Worm (Caenorhabditis elegans): ENCODE results near the gene C25F9.15.

C25F9.15 gene

DNA sequence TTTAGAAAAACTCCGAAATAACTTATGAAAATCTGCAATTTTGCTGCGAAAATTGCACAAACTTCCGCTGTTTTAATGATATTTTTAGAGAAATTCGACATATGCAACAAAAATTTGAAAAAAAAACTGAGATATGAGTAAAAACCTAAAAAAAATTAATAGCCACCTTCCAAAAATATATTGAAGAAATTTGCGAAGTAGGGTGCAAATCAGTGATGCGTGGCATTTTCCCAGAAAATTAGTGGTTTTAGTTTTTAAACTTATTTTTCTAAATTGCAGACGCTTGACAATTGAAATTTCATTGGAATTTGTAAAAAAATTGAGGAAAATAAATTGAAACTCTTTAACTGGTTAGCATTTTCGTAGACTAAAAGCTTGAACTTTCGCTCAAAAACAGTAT is 19.1 kb upstream of the C25F9.15 start, which contains the start of gene C25F9.13:
TSS of gene C25F9.13 (minus strand) at position 101 of the 400 bp plus-strand sequence.
- TF ChIP-seq ceh-48 (tag; optimal IDR thresholded peaks at IDR 0.05): no peak
- TF ChIP-seq elt-2 (tag; optimal IDR thresholded peaks at IDR 0.05): no peak
- TF ChIP-seq pag-3 (tag; optimal IDR thresholded peaks at IDR 0.05; ENCODE audit: borderline replicate concordance): no peak
- no peak for TF ChIP-seq ceh-24 (tag; optimal IDR thresholded peaks at IDR 0.05)
- TF ChIP-seq T23F11.4 (GFP tag; optimal IDR thresholded peaks at IDR 0.05): no peak
- TF ChIP-seq pat-9 (tag; optimal IDR thresholded peaks at IDR 0.05): no peak
- TF ChIP-seq pqm-1 (tag; optimal IDR thresholded peaks at IDR 0.05): no peak
- no peak for TF ChIP-seq fkh-10 (GFP tag; optimal IDR thresholded peaks at IDR 0.05)
- TF ChIP-seq elt-4 (tag; optimal IDR thresholded peaks at IDR 0.05): no peak
- no peak for TF ChIP-seq hlh-8 (tag; optimal IDR thresholded peaks at IDR 0.05)
- no peak for TF ChIP-seq unc-86 (tag; optimal IDR thresholded peaks at IDR 0.05)

DNA sequence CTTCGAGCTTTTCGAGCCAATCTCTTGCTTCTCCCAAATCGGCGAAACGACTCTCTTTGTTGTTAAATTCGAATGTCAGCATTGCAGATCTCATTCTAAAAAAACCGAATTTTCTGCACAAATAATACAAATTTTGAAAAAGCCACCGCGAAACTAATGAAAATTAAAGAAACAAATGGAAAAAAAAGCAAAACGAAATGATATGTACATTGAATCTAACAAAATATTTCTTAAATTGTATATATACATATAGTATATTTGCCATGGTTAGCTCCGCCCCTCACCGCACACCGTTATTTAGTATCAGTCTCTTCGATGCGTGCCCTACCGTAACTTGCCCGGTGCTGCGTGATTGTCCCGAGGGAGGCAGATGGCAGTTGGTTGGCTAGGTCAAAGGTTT is 17.3 kb upstream of the C25F9.15 start, which contains the start of gene srw-86:
TSS of gene srw-86 (minus strand) at position 101 of the 400 bp plus-strand sequence.
- TF ChIP-seq lim-6 (tag; optimal IDR thresholded peaks at IDR 0.05): no peak
- no peak for TF ChIP-seq hlh-8 (tag; optimal IDR thresholded peaks at IDR 0.05)
- TF ChIP-seq pha-2 (tag; optimal IDR thresholded peaks at IDR 0.05): no peak
- TF ChIP-seq pag-3 (tag; optimal IDR thresholded peaks at IDR 0.05; ENCODE audit: borderline replicate concordance): no peak
- TF ChIP-seq pros-1 (tag; optimal IDR thresholded peaks at IDR 0.05): no peak
- TF ChIP-seq mec-3 (tag; optimal IDR thresholded peaks at IDR 0.05; ENCODE audit: borderline replicate concordance): no peak
- no peak for TF ChIP-seq C38D4.7 (GFP tag; optimal IDR thresholded peaks at IDR 0.05)
- TF ChIP-seq ceh-45 (GFP tag; IDR thresholded peaks at IDR 0.05): no peak
- no peak for TF ChIP-seq ztf-16 (tag; optimal IDR thresholded peaks at IDR 0.05)
- no peak for TF ChIP-seq zip-5 (tag; optimal IDR thresholded peaks at IDR 0.05)
- TF ChIP-seq ceh-31 (tag; optimal IDR thresholded peaks at IDR 0.05): no peak
- no peak for TF ChIP-seq nhr-232 (tag; optimal IDR thresholded peaks at IDR 0.05)
- TF ChIP-seq fkh-6 (tag; optimal IDR thresholded peaks at IDR 0.05): no peak
- TF ChIP-seq syd-9 (tag; optimal IDR thresholded peaks at IDR 0.05): no peak

DNA sequence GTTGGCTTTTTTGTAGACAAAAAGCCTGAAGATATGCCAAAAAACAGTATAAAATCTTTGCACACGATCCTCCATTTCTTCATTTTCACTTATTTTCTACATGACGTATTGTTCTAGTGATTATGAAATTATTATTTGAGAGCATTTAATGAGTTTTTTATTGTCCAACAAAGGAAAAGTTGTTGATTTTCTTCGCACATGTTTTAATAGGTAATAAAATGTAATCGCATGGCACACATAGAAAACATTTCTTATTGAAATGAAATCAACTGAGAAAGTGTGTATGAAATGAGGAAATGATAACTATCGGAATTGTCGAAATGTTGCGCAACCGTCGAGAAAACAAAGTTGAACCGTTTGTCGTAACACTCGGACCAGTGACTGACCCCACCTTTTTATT is 16.5 kb upstream of the C25F9.15 start:
- no peak for TF ChIP-seq elt-4 (tag; optimal IDR thresholded peaks at IDR 0.05)
- TF ChIP-seq zip-5 (tag; optimal IDR thresholded peaks at IDR 0.05): no peak
- TF ChIP-seq ceh-2 (tag; optimal IDR thresholded peaks at IDR 0.05): no peak
- TF ChIP-seq ztf-16 (tag; optimal IDR thresholded peaks at IDR 0.05): no peak
- TF ChIP-seq ahr-1 (tag; optimal IDR thresholded peaks at IDR 0.05): no peak
- no peak for TF ChIP-seq ama-1 (optimal IDR thresholded peaks at IDR 0.05)
- TF ChIP-seq ceh-24 (tag; optimal IDR thresholded peaks at IDR 0.05): no peak
- TF ChIP-seq unc-42 (tag; optimal IDR thresholded peaks at IDR 0.05): no peak
- no peak for TF ChIP-seq ref-2 (tag; optimal IDR thresholded peaks at IDR 0.05)

DNA sequence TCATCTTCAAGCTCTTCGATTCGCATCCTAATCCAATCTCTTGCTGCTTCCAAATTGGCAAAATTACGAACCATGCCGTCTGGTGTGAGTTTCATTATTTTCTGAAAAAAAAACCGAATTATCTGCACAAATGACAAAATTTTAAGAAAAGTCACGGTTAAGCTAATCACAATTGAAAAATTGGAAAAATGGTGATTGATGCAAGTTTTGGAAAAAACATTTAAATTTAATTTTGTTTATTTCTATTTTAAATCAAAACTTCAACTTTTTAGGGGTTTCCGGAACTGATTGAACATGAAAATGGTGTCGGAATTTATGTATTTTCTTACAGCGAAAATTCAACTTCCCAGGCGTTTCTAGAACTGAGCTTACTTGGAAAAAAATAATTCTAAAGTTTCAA is 15.1 kb upstream of the C25F9.15 start, which contains the start of gene C25F9.12:
TSS of gene C25F9.12 (minus strand) at position 101 of the 400 bp plus-strand sequence.
- TF ChIP-seq fkh-10 (GFP tag; optimal IDR thresholded peaks at IDR 0.05): no peak
- TF ChIP-seq ref-2 (tag; optimal IDR thresholded peaks at IDR 0.05): no peak
- TF ChIP-seq ets-4 (tag; optimal IDR thresholded peaks at IDR 0.05): no peak
- no peak for TF ChIP-seq hlh-15 (tag; optimal IDR thresholded peaks at IDR 0.05)
- no peak for TF ChIP-seq pag-3 (tag; optimal IDR thresholded peaks at IDR 0.05; ENCODE audit: borderline replicate concordance)
- TF ChIP-seq pha-2 (tag; optimal IDR thresholded peaks at IDR 0.05): no peak
- no peak for TF ChIP-seq ceh-18 (tag; optimal IDR thresholded peaks at IDR 0.05)
- TF ChIP-seq ceh-2 (tag; optimal IDR thresholded peaks at IDR 0.05): no peak

DNA sequence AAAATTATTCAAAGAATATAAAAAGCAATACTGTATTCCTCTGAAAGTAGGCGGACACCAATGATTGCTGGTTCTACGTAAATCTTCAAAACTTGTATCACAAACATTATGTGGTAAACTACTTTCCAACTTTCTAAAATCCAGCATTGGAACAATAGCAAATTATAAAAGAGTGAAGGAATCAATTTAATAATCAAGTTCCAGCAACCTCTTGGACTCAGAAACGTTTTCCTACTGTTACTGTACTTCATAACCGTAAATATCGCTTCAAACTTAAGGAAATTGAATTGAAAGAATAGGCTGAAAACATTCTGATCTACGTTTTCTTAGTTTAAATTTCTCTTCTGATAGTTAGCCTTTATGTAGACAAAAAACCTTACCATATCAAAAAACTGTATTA is 14.3 kb upstream of the C25F9.15 start:
- TF ChIP-seq ahr-1 (tag; optimal IDR thresholded peaks at IDR 0.05) (no peak), ceh-18 (tag; optimal IDR thresholded peaks at IDR 0.05) (no peak)

DNA sequence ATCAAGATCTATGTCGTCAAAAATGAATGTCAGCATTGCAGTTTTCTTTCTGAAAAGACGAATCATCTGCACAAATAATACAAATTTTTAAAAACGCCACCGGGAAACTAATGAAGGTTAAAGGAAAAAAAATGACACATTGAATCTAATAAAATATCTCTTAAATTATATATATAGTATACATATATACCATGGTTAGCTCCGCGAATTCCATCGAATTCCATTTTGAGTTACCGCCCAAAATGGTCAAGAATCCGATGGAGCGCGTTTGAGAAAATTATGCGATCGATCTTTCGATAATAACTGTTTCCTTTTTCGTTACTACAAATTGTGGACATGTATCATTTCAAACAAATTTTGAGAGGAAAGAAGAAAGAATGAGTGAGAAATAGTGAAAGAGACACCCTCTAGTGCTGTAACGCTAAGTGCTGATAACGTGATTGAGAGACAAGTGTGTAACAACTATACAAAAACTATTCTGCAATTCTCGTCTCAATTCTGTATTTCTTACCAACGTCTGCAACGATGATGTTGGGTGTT is 12.6 kb upstream of the C25F9.15 start, which contains the start of the genes C25F9.6 and C25F9.10:
TSS of gene C25F9.6 (minus strand) at position 51 of the 540 bp plus-strand sequence.
TSS of gene C25F9.10 (plus strand) at position 454 of the 540 bp plus-strand sequence.
- TF ChIP-seq ceh-2 (tag; optimal IDR thresholded peaks at IDR 0.05) (no peak), pag-3 (tag; optimal IDR thresholded peaks at IDR 0.05; ENCODE audit: borderline replicate concordance) (no peak), fax-1 (tag; optimal IDR thresholded peaks at IDR 0.05) (no peak), gmeb-2 (tag; optimal IDR thresholded peaks at IDR 0.05) (no peak), ceh-45 (GFP tag; IDR thresholded peaks at IDR 0.05) (no peak), nfya-1 (tag; optimal IDR thresholded peaks at IDR 0.05) (no peak), odd-2 (tag; optimal IDR thresholded peaks at IDR 0.05) (no peak), Y22D7AL.16 (tag; optimal IDR thresholded peaks at IDR 0.05) (no peak), hlh-15 (tag; optimal IDR thresholded peaks at IDR 0.05) (no peak), che-1 (tag; optimal IDR thresholded peaks at IDR 0.05) (no peak)

Data from whole organism, late embryonic.